Worm (Caenorhabditis elegans) whole organism, young adult: ENCODE results near the gene cox-6A.

Source experiments
- D2030.7 ChIP-seq: fragments of 200-800 bp; sonication (Bioruptor generic); IDR thresholded peaks from 2 replicates; pipeline ENCODE4 v1.3.6; 2022; ENCODE audit warnings: missing genetic modification reagents, missing genetic modification characterization, missing compliant biosample characterization
- F49E8.2 ChIP-seq: sonication (generic microtip); optimal IDR thresholded peaks from 3 replicates; lab custom pipeline; 2017; ENCODE audit warnings: missing genetic modification characterization, mild to moderate bottlenecking, missing compliant biosample characterization, antibody characterized with exemption, moderate library complexity; ENCODE audit not compliant: insufficient read depth
- F57A8.1 ChIP-seq: fragments of 200-800 bp; sonication (Bioruptor generic); optimal IDR thresholded peaks from 2 replicates; lab custom pipeline; 2018; ENCODE audit warnings: mild to moderate bottlenecking, missing genetic modification characterization, moderate library complexity, missing compliant biosample characterization
- K11D2.4 ChIP-seq: fragments of 200-800 bp; sonication (Bioruptor generic); IDR thresholded peaks from 2 replicates; pipeline ENCODE4 v1.3.6; 2022; ENCODE audit warnings: missing genetic modification reagents, missing genetic modification characterization, missing compliant biosample characterization
- T07F8.4 ChIP-seq: sonication (generic microtip); optimal IDR thresholded peaks from 2 replicates; lab custom pipeline; 2016; ENCODE audit warnings: mild to moderate bottlenecking, missing genetic modification characterization, moderate library complexity, missing compliant biosample characterization
- Y53G8AR.9 ChIP-seq: fragments of 200-800 bp; sonication (Bioruptor generic); conservative IDR thresholded peaks from 2 replicates; pipeline ENCODE4 v1.3.6; 2022; ENCODE audit warnings: missing genetic modification reagents, missing genetic modification characterization, missing compliant biosample characterization
- Y79H2A.3 ChIP-seq: fragments of 200-800 bp; sonication (Bioruptor generic); conservative IDR thresholded peaks from 2 replicates; pipeline ENCODE4 v1.3.6; 2022; ENCODE audit warnings: missing genetic modification reagents, missing genetic modification characterization, missing compliant biosample characterization
- ZK185.1 ChIP-seq: sonication (generic microtip); optimal IDR thresholded peaks from 2 replicates; lab custom pipeline; 2016; ENCODE audit warnings: mild to moderate bottlenecking, missing genetic modification characterization, missing compliant biosample characterization; ENCODE audit not compliant: poor library complexity, severe bottlenecking
- aptf-3 ChIP-seq: fragments of 200-800 bp; sonication (Bioruptor generic); IDR thresholded peaks from 2 replicates; pipeline ENCODE4 v1.3.6; 2022; ENCODE audit warnings: missing genetic modification characterization, missing compliant biosample characterization
- atf-7 ChIP-seq: sonication (generic microtip); optimal IDR thresholded peaks from 2 replicates; lab custom pipeline; 2017; ENCODE audit warnings: mild to moderate bottlenecking, missing genetic modification characterization, missing compliant biosample characterization
- attf-3 ChIP-seq: fragments of 200-800 bp; sonication (Bioruptor generic); conservative IDR thresholded peaks from 2 replicates; pipeline ENCODE4 v1.3.6; 2022; ENCODE audit warnings: missing genetic modification reagents, missing genetic modification characterization, missing compliant biosample characterization
- attf-5 ChIP-seq: fragments of 200-800 bp; sonication (Bioruptor generic); optimal IDR thresholded peaks from 2 replicates; lab custom pipeline; 2018; ENCODE audit warnings: mild to moderate bottlenecking, missing genetic modification characterization, missing compliant biosample characterization
- attf-6 ChIP-seq: fragments of 200-800 bp; sonication (Bioruptor generic); IDR thresholded peaks from 2 replicates; pipeline ENCODE4 v1.3.6; 2022; ENCODE audit warnings: missing genetic modification reagents, missing genetic modification characterization, missing compliant biosample characterization
- bed-2 ChIP-seq: fragments of 200-800 bp; sonication (Bioruptor generic); IDR thresholded peaks from 2 replicates; pipeline ENCODE4 v1.3.6; 2022; ENCODE audit warnings: missing genetic modification reagents, missing genetic modification characterization, missing compliant biosample characterization
- ceh-79 ChIP-seq: sonication (generic microtip); optimal IDR thresholded peaks from 2 replicates; lab custom pipeline; 2017; ENCODE audit warnings: mild to moderate bottlenecking, missing genetic modification characterization, missing compliant biosample characterization
- chd-7 ChIP-seq: sonication (generic microtip); optimal IDR thresholded peaks from 2 replicates; lab custom pipeline; 2016; ENCODE audit warnings: mild to moderate bottlenecking, missing genetic modification characterization, moderate library complexity, missing compliant biosample characterization
- dox-1 ChIP-seq: fragments of 200-800 bp; sonication (Bioruptor generic); IDR thresholded peaks from 2 replicates; pipeline ENCODE4 v1.3.6; 2022; ENCODE audit warnings: missing genetic modification reagents, missing genetic modification characterization, missing compliant biosample characterization
- dpl-1 ChIP-seq: fragments of 150-350 bp; optimal IDR thresholded peaks from 2 replicates; lab custom pipeline; 2014; ENCODE audit warnings: missing biosample characterization, missing genetic modification reagents, missing genetic modification characterization
- egl-18 ChIP-seq: fragments of 200-800 bp; sonication (Bioruptor generic); IDR thresholded peaks from 2 replicates; pipeline ENCODE4 v1.3.6; 2022; ENCODE audit warnings: missing genetic modification reagents, missing genetic modification characterization, missing compliant biosample characterization
- egl-44 ChIP-seq: fragments of 200-800 bp; sonication (Bioruptor generic); IDR thresholded peaks from 2 replicates; pipeline ENCODE4 v1.3.6; 2022; ENCODE audit warnings: missing genetic modification reagents, missing genetic modification characterization, missing compliant biosample characterization
- hrde-1 ChIP-seq: sonication (generic microtip); optimal IDR thresholded peaks from 2 replicates; lab custom pipeline; 2016; ENCODE audit warnings: missing genetic modification characterization, mild to moderate bottlenecking, missing compliant biosample characterization, moderate library complexity, missing genotype, missing genetic modification reagents, borderline replicate concordance
- let-526 ChIP-seq: fragments of 200-800 bp; sonication (Bioruptor generic); IDR thresholded peaks from 2 replicates; pipeline ENCODE4 v1.3.6; 2022; ENCODE audit warnings: missing genetic modification reagents, missing genetic modification characterization, missing compliant biosample characterization
- let-607 ChIP-seq, 2 experiments: fragments of 200-800 bp in 1 of 2; sonication (Bioruptor generic) in 1 of 2; sonication (generic microtip) in 1 of 2; optimal IDR thresholded peaks; 2 replicates each; lab custom pipeline; 2016 to 2018; ENCODE audit warnings: mild to moderate bottlenecking in 2 of 2, missing compliant biosample characterization in 2 of 2, missing genetic modification characterization in 2 of 2, moderate library complexity in 2 of 2, missing genotype in 1 of 2
- lin-26 ChIP-seq: fragments of 200-800 bp; sonication (Bioruptor generic); IDR thresholded peaks from 2 replicates; pipeline ENCODE4 v1.3.6; 2022; ENCODE audit warnings: missing genetic modification reagents, missing genetic modification characterization, missing compliant biosample characterization
- lir-1 ChIP-seq: fragments of 200-800 bp; sonication (Bioruptor generic); conservative IDR thresholded peaks from 2 replicates; pipeline ENCODE4 v1.3.6; 2022; ENCODE audit warnings: missing genetic modification reagents, missing genetic modification characterization, missing compliant biosample characterization
- madf-8 ChIP-seq: fragments of 200-800 bp; sonication (Bioruptor generic); conservative IDR thresholded peaks from 2 replicates; pipeline ENCODE4 v1.3.6; 2022; ENCODE audit warnings: missing genetic modification reagents, missing genetic modification characterization, missing compliant biosample characterization
- mes-4 ChIP-seq: sonication (generic microtip); optimal IDR thresholded peaks from 2 replicates; lab custom pipeline; 2016; ENCODE audit warnings: missing genotype, missing genetic modification characterization, missing compliant biosample characterization
- nfya-1 ChIP-seq: sonication (generic microtip); optimal IDR thresholded peaks from 2 replicates; lab custom pipeline; 2017; ENCODE audit warnings: antibody characterized with exemption, missing compliant biosample characterization, missing genetic modification characterization, borderline replicate concordance; ENCODE audit not compliant: insufficient read depth
- nfyb-1 ChIP-seq: fragments of 200-800 bp; sonication (Bioruptor generic); IDR thresholded peaks from 2 replicates; pipeline ENCODE4 v1.3.6; 2022; ENCODE audit warnings: missing genetic modification reagents, missing genetic modification characterization, missing compliant biosample characterization
- nhr-120 ChIP-seq: fragments of 200-800 bp; sonication (Bioruptor generic); IDR thresholded peaks from 2 replicates; pipeline ENCODE4 v1.3.6; 2022; ENCODE audit warnings: missing genetic modification characterization, missing compliant biosample characterization
- nhr-27 ChIP-seq: fragments of 200-800 bp; sonication (Bioruptor generic); optimal IDR thresholded peaks from 2 replicates; lab custom pipeline; 2018; ENCODE audit warnings: mild to moderate bottlenecking, missing genetic modification characterization, moderate library complexity, missing compliant biosample characterization
- nhr-80 ChIP-seq: sonication (generic microtip); optimal IDR thresholded peaks from 2 replicates; lab custom pipeline; 2016; ENCODE audit warnings: missing genetic modification characterization, missing compliant biosample characterization
- pbrm-1 ChIP-seq: fragments of 200-800 bp; sonication (Bioruptor generic); IDR thresholded peaks from 2 replicates; pipeline ENCODE4 v1.3.6; 2022; ENCODE audit warnings: missing genetic modification reagents, missing genetic modification characterization, missing compliant biosample characterization
- pha-4 ChIP-seq: fragments of 150-350 bp; sonication (generic microtip); optimal IDR thresholded peaks from 2 replicates; lab custom pipeline; 2014; ENCODE audit warnings: missing biosample characterization, missing genetic modification reagents, missing genetic modification characterization
- sdz-38 ChIP-seq: sonication (generic microtip); optimal IDR thresholded peaks from 2 replicates; lab custom pipeline; 2016; ENCODE audit warnings: missing genotype, missing genetic modification characterization, missing compliant biosample characterization
- sea-2 ChIP-seq: fragments of 200-800 bp; sonication (Bioruptor generic); IDR thresholded peaks from 2 replicates; pipeline ENCODE4 v1.3.6; 2022; ENCODE audit warnings: missing genetic modification characterization, missing compliant biosample characterization
- snpc-1.3 ChIP-seq: sonication (generic microtip); optimal IDR thresholded peaks from 2 replicates; lab custom pipeline; 2017; ENCODE audit warnings: missing genetic modification characterization, mild to moderate bottlenecking, missing compliant biosample characterization, antibody characterized with exemption, moderate library complexity, missing genotype, missing genetic modification reagents; ENCODE audit not compliant: insufficient read depth
- sptf-2 ChIP-seq: fragments of 200-800 bp; sonication (Bioruptor generic); optimal IDR thresholded peaks from 2 replicates; lab custom pipeline; 2018; ENCODE audit warnings: mild to moderate bottlenecking, missing genetic modification characterization, missing compliant biosample characterization
- unc-62 ChIP-seq: fragments of 150-350 bp; optimal IDR thresholded peaks from 2 replicates; lab custom pipeline; 2014; ENCODE audit warnings: missing biosample characterization, missing genetic modification reagents, missing genetic modification characterization
- ztf-25 ChIP-seq: fragments of 200-800 bp; sonication (Bioruptor generic); IDR thresholded peaks from 2 replicates; pipeline ENCODE4 v1.3.6; 2022; ENCODE audit warnings: missing genetic modification reagents, missing genetic modification characterization, missing compliant biosample characterization
- ztf-6 ChIP-seq: fragments of 200-800 bp; sonication (Bioruptor generic); IDR thresholded peaks from 2 replicates; pipeline ENCODE4 v1.3.6; 2022; ENCODE audit warnings: missing genetic modification reagents, missing genetic modification characterization, missing compliant biosample characterization

cox-6A gene

DNA sequence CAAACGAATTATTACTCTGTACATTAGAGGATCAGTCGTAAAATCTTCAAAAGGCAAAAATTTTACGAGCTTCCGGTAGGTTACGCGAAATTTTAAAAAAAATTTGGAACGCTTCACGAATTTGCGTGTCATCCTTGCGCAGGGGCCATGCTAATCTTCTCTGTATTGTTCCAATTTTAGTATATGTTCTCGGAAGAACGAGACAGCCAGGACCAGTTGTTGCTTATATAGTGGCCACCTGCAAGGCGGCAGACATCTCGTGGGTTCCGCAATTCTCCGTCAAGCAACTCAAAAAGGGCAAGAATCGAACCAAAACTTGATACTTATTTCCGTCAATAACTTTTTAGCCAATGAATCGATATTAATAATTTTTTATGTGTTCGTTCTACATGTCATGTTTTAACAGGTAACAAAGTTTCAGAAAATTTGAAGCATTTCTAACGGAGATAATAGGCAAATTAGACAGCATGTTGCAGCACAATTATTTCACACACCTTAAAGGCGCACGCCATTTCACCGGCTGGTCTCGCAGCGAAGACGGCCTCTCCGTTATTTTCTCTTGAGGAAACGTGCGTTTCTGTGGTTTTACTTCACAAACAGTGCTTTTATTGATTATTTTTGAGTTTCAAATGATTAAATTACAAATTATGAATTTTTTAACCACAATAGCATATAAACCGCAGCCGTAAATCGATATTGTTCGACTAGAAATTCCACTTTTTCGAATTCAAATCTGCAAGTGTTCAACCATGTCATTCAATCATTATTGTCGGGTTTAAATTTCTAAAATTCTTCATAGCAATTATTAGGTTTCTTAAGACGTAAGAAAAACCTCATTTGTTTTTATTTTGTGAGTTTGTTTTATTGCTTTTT is 588 bp upstream of the cox-6A start (continued):
- TF ChIP-seq nfya-1 (no peak), sptf-2 (GFP tag; lab: Kevin White, UChicago) (peak; percentile 42), attf-3 (peak; percentile 52; the same call in 1 of the 2 replicates), let-607 (tag; optimal IDR thresholded peaks at IDR 0.05; lab: Kevin White, UChicago) (peak; percentile 61 to 65), F57A8.1 (GFP tag; lab: Kevin White, UChicago) (no peak), bed-2 (GFP tag; lab: Robert Waterston, UW) (peak; percentile 75), nhr-27 (tag; lab: Kevin White, UChicago) (no peak), D2030.7 (GFP tag; lab: Robert Waterston, UW) (peak; percentile 83), K11D2.4 (GFP tag; lab: Robert Waterston, UW) (peak; percentile 82), nhr-80 (tag; lab: Kevin White, UChicago) (peak; percentile 55), ZK185.1 (peak; percentile 93), T07F8.4 (tag; lab: Kevin White, UChicago) (peak; percentile 40), nhr-120 (GFP tag; lab: Robert Waterston, UW) (no peak), madf-8 (GFP tag; lab: Robert Waterston, UW) (peak; percentile 66), ztf-25 (peak; percentile 95), sea-2 (GFP tag; lab: Robert Waterston, UW) (0 out of 2 replicates have a peak, but pooled peaks have one; percentile 52), chd-7 (tag; lab: Kevin White, UChicago) (peak; percentile 86), hrde-1 (peak; percentile 93), egl-44 (GFP tag; lab: Robert Waterston, UW) (peak; percentile 80), snpc-1.3 (peak; percentile 70), ceh-79 (peak; percentile 73), attf-6 (peak; percentile 70), pha-4 (peak; percentile 3), Y79H2A.3 (GFP tag; lab: Robert Waterston, UW) (0 out of 2 replicates have a peak, but pooled peaks have one; percentile 35), lin-26 (peak; percentile 94), ztf-6 (GFP tag; lab: Robert Waterston, UW) (0 out of 2 replicates have a peak, but pooled peaks have one; percentile 65), mes-4 (peak; percentile 70), lir-1 (GFP tag; lab: Robert Waterston, UW) (peak; percentile 53; the same call in 1 of the 2 replicates), dox-1 (GFP tag; lab: Robert Waterston, UW) (peak; percentile 88), sdz-38 (no peak), pbrm-1 (peak; percentile 88), atf-7 (peak; percentile 76), F49E8.2 (tag; lab: Kevin White, UChicago) (peak; percentile 64), dpl-1 (GFP tag; lab: Kevin White, UChicago) (no peak), attf-5 (peak; percentile 70), let-526 (GFP tag; lab: Robert Waterston, UW) (peak; percentile 36; the same call in 1 of the 2 replicates), aptf-3 (peak; percentile 93), Y53G8AR.9 (GFP tag; lab: Robert Waterston, UW) (peak; percentile 88), unc-62 (no peak), egl-18 (GFP tag; lab: Robert Waterston, UW) (peak; percentile 78), nfyb-1 (GFP tag; lab: Robert Waterston, UW) (peak; percentile 94)
